Fruit fly (Drosophila melanogaster) whole organism, embryonic: ENCODE measurements around the gene CG31898.

Source experiments
- Atf6 ChIP-seq: fragments of 200-800 bp; sonication (Bioruptor generic); IDR thresholded peaks from 2 replicates; pipeline ENCODE4 v1.3.6; 2022; ENCODE audit warnings: missing biosample characterization, missing genetic modification characterization
- B-H2 ChIP-seq: fragments of 200-800 bp; sonication (Bioruptor generic); optimal IDR thresholded peaks from 2 replicates; lab custom pipeline; 2018; ENCODE audit warnings: missing biosample characterization, mild to moderate bottlenecking, missing genetic modification characterization
- Bgb ChIP-seq: fragments of 200-800 bp; sonication (Bioruptor generic); IDR thresholded peaks from 2 replicates; pipeline ENCODE4 v1.3.6; 2022; ENCODE audit warnings: missing biosample characterization, missing genetic modification characterization; ENCODE audit not compliant: partially characterized antibody
- CG10431 ChIP-seq: fragments of 200-800 bp; sonication (Bioruptor generic); optimal IDR thresholded peaks from 3 replicates; lab custom pipeline; 2018; ENCODE audit warnings: missing biosample characterization, mild to moderate bottlenecking, missing genetic modification characterization
- CG10543 ChIP-seq: fragments of 200-800 bp; sonication (Bioruptor generic); optimal IDR thresholded peaks from 3 replicates; lab custom pipeline; 2017; ENCODE audit warnings: missing biosample characterization, mild to moderate bottlenecking, missing genetic modification characterization, moderate library complexity
- CG10565 ChIP-seq: fragments of 200-800 bp; sonication (Bioruptor generic); optimal IDR thresholded peaks from 3 replicates; lab custom pipeline; 2016; ENCODE audit warnings: missing biosample characterization, mild to moderate bottlenecking, missing genetic modification characterization
- CG12155 ChIP-seq: fragments of 200-800 bp; sonication (Bioruptor generic); optimal IDR thresholded peaks from 3 replicates; lab custom pipeline; 2016; ENCODE audit warnings: missing biosample characterization, missing genetic modification characterization
- CG14441 ChIP-seq: fragments of 200-800 bp; sonication (Bioruptor generic); IDR thresholded peaks from 2 replicates; pipeline ENCODE4 v1.3.6; 2022; ENCODE audit warnings: missing biosample characterization, missing genetic modification characterization
- CG15011 ChIP-seq: fragments of 200-800 bp; sonication (Bioruptor generic); optimal IDR thresholded peaks from 3 replicates; lab custom pipeline; 2018; ENCODE audit warnings: missing biosample characterization, mild to moderate bottlenecking, missing genetic modification characterization
- CG15696 ChIP-seq: fragments of 200-800 bp; sonication (Bioruptor generic); optimal IDR thresholded peaks from 2 replicates; lab custom pipeline; 2019; ENCODE audit warnings: missing biosample characterization, mild to moderate bottlenecking, missing genetic modification characterization, moderate library complexity
- CG17385 ChIP-seq: fragments of 200-800 bp; sonication (Bioruptor generic); optimal IDR thresholded peaks from 3 replicates; lab custom pipeline; 2018; ENCODE audit warnings: missing biosample characterization, mild to moderate bottlenecking, missing genetic modification characterization
- CG17912 ChIP-seq: fragments of 200-800 bp; sonication (Bioruptor generic); optimal IDR thresholded peaks from 2 replicates; lab custom pipeline; 2018; ENCODE audit warnings: missing biosample characterization, mild to moderate bottlenecking, missing genetic modification characterization
- CG18619 ChIP-seq: fragments of 200-800 bp; sonication (Bioruptor generic); optimal IDR thresholded peaks from 3 replicates; lab custom pipeline; 2017; ENCODE audit warnings: missing biosample characterization, mild to moderate bottlenecking, missing genetic modification characterization
- CG2116 ChIP-seq: fragments of 200-800 bp; sonication (Bioruptor generic); optimal IDR thresholded peaks from 3 replicates; lab custom pipeline; 2018; ENCODE audit warnings: missing biosample characterization, mild to moderate bottlenecking, missing genetic modification characterization
- CG2120 ChIP-seq: fragments of 200-800 bp; sonication (Bioruptor generic); optimal IDR thresholded peaks from 3 replicates; lab custom pipeline; 2016; ENCODE audit warnings: missing biosample characterization, missing genetic modification characterization
- CG33557 ChIP-seq: fragments of 200-800 bp; sonication (Bioruptor generic); optimal IDR thresholded peaks from 2 replicates; lab custom pipeline; 2019; ENCODE audit warnings: missing biosample characterization, mild to moderate bottlenecking, missing genetic modification characterization, moderate library complexity
- CG5953 ChIP-seq: fragments of 200-800 bp; sonication (Bioruptor generic); IDR thresholded peaks from 2 replicates; pipeline ENCODE4 v1.3.6; 2022; ENCODE audit warnings: missing biosample characterization, missing genetic modification characterization
- CG7928 ChIP-seq: fragments of 200-800 bp; sonication (Bioruptor generic); optimal IDR thresholded peaks from 2 replicates; lab custom pipeline; 2017; ENCODE audit warnings: missing biosample characterization, mild to moderate bottlenecking, missing genetic modification characterization
- CG8089 ChIP-seq: fragments of 200-800 bp; sonication (Bioruptor generic); optimal IDR thresholded peaks from 3 replicates; lab custom pipeline; 2016; ENCODE audit warnings: missing biosample characterization, missing genetic modification characterization
- CG8924 ChIP-seq: fragments of 200-800 bp; optimal IDR thresholded peaks from 3 replicates; lab custom pipeline; 2019; ENCODE audit warnings: missing biosample characterization, mild to moderate bottlenecking, missing genetic modification characterization, moderate library complexity
- D19A ChIP-seq: fragments of 200-800 bp; optimal IDR thresholded peaks from 3 replicates; lab custom pipeline; 2019; ENCODE audit warnings: missing biosample characterization, mild to moderate bottlenecking, missing genetic modification characterization, moderate library complexity
- D19B ChIP-seq: fragments of 200-800 bp; sonication (Bioruptor generic); optimal IDR thresholded peaks from 2 replicates; lab custom pipeline; 2017; ENCODE audit warnings: missing biosample characterization, mild to moderate bottlenecking, missing genetic modification characterization
- Dll ChIP-seq: fragments of 200-800 bp; sonication (Bioruptor generic); IDR thresholded peaks from 4 replicates; pipeline ENCODE4 v1.3.6; 2022; ENCODE audit warnings: missing biosample characterization, missing genetic modification characterization; ENCODE audit not compliant: partially characterized antibody
- E2f1 ChIP-seq: fragments of 200-800 bp; sonication (Bioruptor generic); IDR thresholded peaks from 2 replicates; pipeline ENCODE4 v1.3.6; 2022; ENCODE audit warnings: missing biosample characterization, missing genetic modification characterization
- HLH4C ChIP-seq: fragments of 200-800 bp; sonication (Bioruptor generic); IDR thresholded peaks from 3 replicates; pipeline ENCODE4 v1.3.6; 2022; ENCODE audit warnings: missing biosample characterization, missing genetic modification characterization; ENCODE audit not compliant: partially characterized antibody
- Hmx ChIP-seq: fragments of 200-800 bp; sonication (Bioruptor generic); optimal IDR thresholded peaks from 2 replicates; lab custom pipeline; 2016; ENCODE audit warnings: missing biosample characterization, missing genetic modification characterization
- Hr51 ChIP-seq, 2 experiments: fragments of 200-800 bp; sonication (Bioruptor generic); optimal IDR thresholded peaks; 2 replicates in 1 of 2; 3 replicates in 1 of 2; lab custom pipeline; 2016 to 2018; ENCODE audit warnings: missing biosample characterization in 2 of 2, missing genetic modification characterization in 2 of 2, mild to moderate bottlenecking in 1 of 2, moderate library complexity in 1 of 2
- Hr78 ChIP-seq, 2 experiments: fragments of 200-800 bp in 1 of 2; fragments of >200 bp in 1 of 2; sonication (Bioruptor generic) in 1 of 2; optimal IDR thresholded peaks; 2 replicates each; lab custom pipeline; 2017 to 2019; ENCODE audit warnings: missing biosample characterization in 2 of 2, missing genetic modification characterization in 2 of 2, mild to moderate bottlenecking in 1 of 2, moderate library complexity in 1 of 2
- Med ChIP-seq: fragments of 200-800 bp; sonication (Bioruptor generic); peaks from one replicate; lab custom pipeline; 2016; ENCODE audit warnings: missing biosample characterization, missing genetic modification characterization, mild to moderate bottlenecking, inconsistent platforms, moderate library complexity
- Opbp ChIP-seq: fragments of 200-800 bp; sonication (Bioruptor generic); IDR thresholded peaks from 3 replicates; pipeline ENCODE4 v1.3.6; 2022; ENCODE audit warnings: missing biosample characterization, missing genetic modification characterization; ENCODE audit not compliant: partially characterized antibody
- Sin3A ChIP-seq: fragments of >200 bp; optimal IDR thresholded peaks from 2 replicates; lab custom pipeline; 2018
- Sox100B ChIP-seq: fragments of 200-800 bp; sonication (Bioruptor generic); optimal IDR thresholded peaks from 3 replicates; lab custom pipeline; 2018; ENCODE audit warnings: missing biosample characterization, mild to moderate bottlenecking, missing genetic modification characterization
- Usf ChIP-seq: fragments of 200-800 bp; sonication (Bioruptor generic); optimal IDR thresholded peaks from 2 replicates; lab custom pipeline; 2017; ENCODE audit warnings: missing genotype, missing biosample characterization, missing genetic modification characterization
- aop ChIP-seq: fragments of 200-800 bp; sonication (Bioruptor generic); IDR thresholded peaks from 2 replicates; pipeline ENCODE4 v1.3.6; 2022; ENCODE audit warnings: missing biosample characterization, missing genetic modification characterization
- ci ChIP-seq: fragments of 200-800 bp; sonication (Bioruptor generic); IDR thresholded peaks from 3 replicates; pipeline ENCODE4 v1.3.6; 2022; ENCODE audit warnings: missing biosample characterization, missing genetic modification characterization
- fd96Cb ChIP-seq: fragments of 200-800 bp; sonication (Bioruptor generic); optimal IDR thresholded peaks from 2 replicates; lab custom pipeline; 2018; ENCODE audit warnings: missing biosample characterization, mild to moderate bottlenecking, missing genetic modification characterization, moderate library complexity
- fru ChIP-seq: fragments of >200 bp; optimal IDR thresholded peaks from 2 replicates; lab custom pipeline; 2017
- her ChIP-seq: fragments of 200-800 bp; sonication (Bioruptor generic); optimal IDR thresholded peaks from 2 replicates; lab custom pipeline; 2016; ENCODE audit warnings: missing biosample characterization, missing genetic modification characterization
- jigr1 ChIP-seq: fragments of 200-800 bp; sonication (Bioruptor generic); IDR thresholded peaks from 3 replicates; pipeline ENCODE4 v1.3.6; 2022; ENCODE audit warnings: missing biosample characterization, missing genetic modification characterization
- lola ChIP-seq, 3 experiments: fragments of >200 bp in 2 of 3; fragments of 200-800 bp in 1 of 3; sonication (Bioruptor generic) in 1 of 3; optimal IDR thresholded peaks; 2 replicates each; lab custom pipeline; 2017 to 2019; ENCODE audit warnings: missing biosample characterization in 3 of 3, missing genetic modification characterization in 3 of 3, mild to moderate bottlenecking in 1 of 3, moderate library complexity in 1 of 3
- mld ChIP-seq: fragments of 200-800 bp; sonication (Bioruptor generic); IDR thresholded peaks from 3 replicates; pipeline ENCODE4 v1.3.6; 2022; ENCODE audit warnings: missing biosample characterization, missing genetic modification characterization; ENCODE audit not compliant: partially characterized antibody
- nmo ChIP-seq: fragments of 200-800 bp; sonication (Bioruptor generic); optimal IDR thresholded peaks from 2 replicates; lab custom pipeline; 2018; ENCODE audit warnings: missing biosample characterization, mild to moderate bottlenecking, missing genetic modification characterization, moderate library complexity
- otp ChIP-seq: fragments of 200-800 bp; sonication (Bioruptor generic); IDR thresholded peaks from 3 replicates; pipeline ENCODE4, ENCODE4 v1.3.6; 2022; ENCODE audit warnings: missing biosample characterization, missing genetic modification characterization
- pros ChIP-seq: fragments of 200-800 bp; sonication (Bioruptor generic); optimal IDR thresholded peaks from 3 replicates; lab custom pipeline; 2019; ENCODE audit warnings: missing biosample characterization, mild to moderate bottlenecking, missing genetic modification characterization, moderate library complexity
- sim ChIP-seq: fragments of 200-800 bp; sonication (Bioruptor generic); IDR thresholded peaks from 2 replicates; pipeline ENCODE4 v1.3.6; 2022; ENCODE audit warnings: missing biosample characterization, missing genetic modification characterization
- tio ChIP-seq: fragments of 200-800 bp; sonication (Bioruptor generic); optimal IDR thresholded peaks from 2 replicates; lab custom pipeline; 2017; ENCODE audit warnings: missing biosample characterization, missing genetic modification characterization, inconsistent platforms
- tx ChIP-seq: fragments of 200-800 bp; sonication (Bioruptor generic); optimal IDR thresholded peaks from 2 replicates; lab custom pipeline; 2016; ENCODE audit warnings: missing biosample characterization, missing genetic modification characterization

Gene CG31898

DNA sequence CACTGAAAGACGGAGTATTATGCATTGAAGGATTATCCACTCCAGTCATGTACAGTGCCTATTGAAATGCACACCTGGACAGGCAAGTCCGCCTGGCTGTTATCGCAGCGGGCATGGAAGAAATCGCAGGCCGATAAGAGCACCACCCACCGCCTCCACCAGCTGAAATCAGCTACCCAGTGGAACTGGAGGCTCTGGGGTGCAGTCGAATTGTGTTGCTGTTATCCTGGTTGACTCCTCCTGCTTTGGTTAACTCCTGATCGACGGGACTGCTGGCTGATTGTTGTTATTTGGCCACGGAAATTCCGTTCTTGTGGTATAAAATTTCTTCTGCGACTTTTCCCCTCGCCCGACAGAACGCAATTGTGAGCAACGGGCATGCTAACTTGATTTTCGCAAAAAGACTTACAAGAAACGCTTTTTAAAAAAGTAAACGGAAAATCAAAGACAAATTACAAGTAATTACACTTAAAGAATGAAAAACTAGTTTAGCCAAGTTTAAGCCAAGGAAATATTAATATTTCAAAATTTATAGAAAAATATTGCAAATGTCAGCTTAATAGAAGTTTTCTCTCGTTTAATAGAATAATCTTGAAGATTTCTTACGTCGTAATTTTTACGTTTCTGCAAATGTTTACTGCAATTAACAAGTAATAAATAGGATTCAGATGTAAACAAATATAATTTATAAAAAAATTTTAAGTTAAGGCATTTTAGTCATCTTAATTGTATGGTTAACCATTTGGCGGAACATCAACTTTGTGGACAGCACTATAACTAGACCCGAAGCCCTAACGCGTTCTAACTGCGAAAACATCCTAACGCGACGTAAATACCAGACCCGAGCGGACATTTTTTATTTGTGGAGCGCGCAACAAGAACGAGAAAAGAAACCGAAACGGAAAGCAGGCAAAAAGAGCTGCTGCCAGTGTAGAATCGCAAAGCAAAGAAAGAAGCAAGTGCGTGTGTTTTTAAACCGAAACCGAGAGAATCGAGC is 15.0 kb downstream of the CG31898 start, which contains the start of the genes CG13398 and Akap200 (continued):
- TF ChIP-seq CG14441 (GFP tag; lab: Robert Waterston, UW) = 0 out of 2 replicates have a peak, but pooled peaks have one; percentile 17
- TF ChIP-seq Hr51 (GFP tag; optimal IDR thresholded peaks at IDR 0.05; lab: Kevin White, UChicago) = no peak
- no peak for TF ChIP-seq tx
- TF ChIP-seq her (GFP tag; lab: Kevin White, UChicago) = peak; percentile 99
- peak; percentile 36 for TF ChIP-seq fd96Cb (tag; lab: Kevin White, UChicago)
- TF ChIP-seq lola (GFP tag; optimal IDR thresholded peaks at IDR 0.05; lab: Kevin White, UChicago) = peak in 1 of 3 experiments; percentile 50
- peak; percentile 24 for TF ChIP-seq CG17912 (GFP tag; lab: Kevin White, UChicago)
- no peak for TF ChIP-seq CG8089 (GFP tag; lab: Kevin White, UChicago)
- peak; percentile 41 for TF ChIP-seq D19A (tag; lab: Kevin White, UChicago)
- TF ChIP-seq CG7928 = peak; percentile 55
- no peak for TF ChIP-seq CG15011 (GFP tag; lab: Kevin White, UChicago)
- peak; percentile 44 for TF ChIP-seq Sox100B (GFP tag; lab: Kevin White, UChicago)
- TF ChIP-seq nmo (GFP tag; lab: Kevin White, UChicago) = peak; percentile 62
- peak; percentile 24 for TF ChIP-seq pros
- TF ChIP-seq CG5953 (GFP tag; lab: Robert Waterston, UW) = 0 out of 2 replicates have a peak, but pooled peaks have one; percentile 29
- TF ChIP-seq Hmx (GFP tag; lab: Kevin White, UChicago) = no peak
- TF ChIP-seq aop (GFP tag; lab: Robert Waterston, UW) = no peak
- peak; percentile 48 for TF ChIP-seq CG2120 (GFP tag; lab: Kevin White, UChicago)
- peak; percentile 46 for TF ChIP-seq CG8924 (tag; lab: Kevin White, UChicago)
- peak; percentile 27 for TF ChIP-seq CG2116 (GFP tag; lab: Kevin White, UChicago)
- peak; percentile 52 for TF ChIP-seq tio (GFP tag; lab: Kevin White, UChicago)
- TF ChIP-seq sim (GFP tag; lab: Robert Waterston, UW) = no peak
- TF ChIP-seq HLH4C = no peak
- no peak for TF ChIP-seq Dll (GFP tag; lab: Robert Waterston, UW)
- TF ChIP-seq Sin3A = peak; percentile 46
- TF ChIP-seq CG10431 = no peak
- peak; percentile 2 for TF ChIP-seq Usf
- TF ChIP-seq Opbp (GFP tag; lab: Robert Waterston, UW) = peak; percentile 43; the same call in 1 of the 3 replicates
- TF ChIP-seq Bgb (GFP tag; lab: Robert Waterston, UW) = 0 out of 2 replicates have a peak, but pooled peaks have one; percentile 19
- peak; percentile 31 for TF ChIP-seq CG15696 (tag; lab: Kevin White, UChicago)
- TF ChIP-seq CG10565 (GFP tag; lab: Kevin White, UChicago) = no peak
- no peak for TF ChIP-seq Atf6 (GFP tag; lab: Robert Waterston, UW)
- TF ChIP-seq fru (lab: Kevin White, UChicago) = no peak
- TF ChIP-seq CG18619 (GFP tag; lab: Kevin White, UChicago) = peak; percentile 4
- no peak for TF ChIP-seq mld (GFP tag; lab: Robert Waterston, UW)
- TF ChIP-seq D19B (GFP tag; lab: Kevin White, UChicago) = no peak
- no peak for TF ChIP-seq Hr78 (GFP tag; optimal IDR thresholded peaks at IDR 0.05; lab: Kevin White, UChicago)
- no peak for TF ChIP-seq otp (GFP tag; lab: Robert Waterston, UW)
- peak; percentile 76 for TF ChIP-seq Med (GFP tag; lab: Kevin White, UChicago)
- TF ChIP-seq jigr1 = no peak
- TF ChIP-seq CG10543 (GFP tag; lab: Kevin White, UChicago) = peak; percentile 57
- peak; percentile 23 for TF ChIP-seq CG17385 (GFP tag; lab: Kevin White, UChicago)
- peak; percentile 49; the same call in 1 of the 3 replicates for TF ChIP-seq ci (GFP tag; lab: Robert Waterston, UW)
- TF ChIP-seq CG12155 (GFP tag; lab: Kevin White, UChicago) = peak; percentile 37
- peak; percentile 29 for TF ChIP-seq B-H2 (GFP tag; lab: Kevin White, UChicago)
- no peak for TF ChIP-seq E2f1 (GFP tag; lab: Robert Waterston, UW)
- TF ChIP-seq CG33557 (GFP tag; lab: Kevin White, UChicago) = peak; percentile 6
